Fruit fly (Drosophila melanogaster) S2 (cell line): ENCODE measurements around the gene CG14635.

ENCODE experiments used
- CG8478 ChIP-seq: fragments of >200 bp; optimal IDR thresholded peaks from 2 replicates; lab custom pipeline; 2018
- CTCF ChIP-seq, 2 experiments: fragments of >200 bp; optimal IDR thresholded peaks; 2 replicates each; lab custom pipeline; 2018

- TF ChIP-seq CG8478 (no peak), CTCF (optimal IDR thresholded peaks at IDR 0.05; lab: Kevin White, UChicago) (no peak)
Measured at dm6 chrX:862308-862707, 17.7 kb downstream of the CG14635 start, which contains the start of gene CG14634.
